Worm (Caenorhabditis elegans) whole organism, L4/young adult: Measurements from ENCODE around the gene srr-6.

Experiments used
- W03F9.2 ChIP-seq: fragments of 150-350 bp; optimal IDR thresholded peaks from 2 replicates; lab custom pipeline; 2014; ENCODE audit warnings: missing biosample characterization, missing genetic modification characterization
- dao-5 ChIP-seq: sonication (generic microtip); optimal IDR thresholded peaks from 2 replicates; lab custom pipeline; 2016; ENCODE audit warnings: missing genotype, missing genetic modification characterization, moderate library complexity, missing compliant biosample characterization
- him-1 ChIP-seq: sonication (generic microtip); optimal IDR thresholded peaks from 2 replicates; lab custom pipeline; 2016; ENCODE audit warnings: missing genotype, missing genetic modification reagents, missing genetic modification characterization, missing compliant biosample characterization

Gene srr-6

DNA sequence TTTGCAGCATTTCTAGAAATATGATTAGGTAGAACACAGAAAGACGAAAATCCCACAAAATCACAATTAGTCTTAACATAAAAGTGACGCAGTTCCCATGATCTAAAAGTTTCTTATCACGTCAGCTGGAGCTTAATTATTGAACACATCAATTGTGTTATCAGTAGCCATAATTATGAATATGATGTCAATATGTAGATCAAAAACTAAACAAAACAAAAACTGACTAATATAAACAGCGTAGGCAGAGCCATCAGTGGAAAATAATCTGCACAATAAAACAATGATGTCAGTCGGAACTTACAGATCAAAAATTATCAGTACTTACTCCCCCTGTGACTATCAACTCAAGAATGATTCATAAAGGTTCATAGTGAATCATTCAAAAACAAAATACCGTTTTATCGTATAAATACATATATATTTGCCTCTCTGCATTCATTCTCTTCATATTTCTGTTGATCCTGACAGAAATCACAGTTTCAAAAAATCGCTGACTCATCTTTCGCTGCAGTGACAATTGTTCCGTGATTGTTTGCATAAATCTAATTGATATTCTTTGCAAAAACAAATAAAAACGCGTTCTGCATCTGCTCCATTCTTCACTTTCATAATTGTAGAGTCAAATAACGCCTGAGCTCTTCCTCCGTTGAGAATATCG, at the start of gene srr-6:
Gene srr-6, plus strand, starts transcription at position 611 of the 661 bp plus-strand sequence.
- TF ChIP-seq W03F9.2 (tag; lab: Kevin White, UChicago) (no peak), dao-5 (no peak), him-1 (tag; lab: Kevin White, UChicago) (no peak)

DNA sequence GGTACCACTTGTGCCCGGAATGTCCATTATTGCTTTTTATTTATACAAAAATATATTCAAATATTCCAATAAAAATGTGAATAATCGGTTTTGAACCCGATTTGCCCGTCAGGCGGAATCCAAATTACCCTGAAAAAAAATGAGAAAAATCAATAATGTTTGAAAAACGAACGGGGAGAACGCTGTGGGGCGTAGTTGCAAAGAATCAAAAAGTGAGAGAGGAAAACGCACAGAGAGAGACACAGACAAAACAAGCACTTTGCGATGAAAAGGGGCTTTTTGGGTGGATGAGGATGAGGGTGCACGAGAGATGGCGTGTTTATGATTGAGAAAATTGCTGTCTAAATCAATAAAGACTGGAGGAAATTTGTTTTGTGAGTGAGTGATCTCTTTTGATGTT, 49.6 kb upstream of the srr-6 start, which contains the start of gene tam-1:
Gene tam-1, minus strand, starts transcription at position 135 of the 400 bp plus-strand sequence.
- TF ChIP-seq him-1 (tag; lab: Kevin White, UChicago): no peak
- no peak for TF ChIP-seq W03F9.2 (tag; lab: Kevin White, UChicago)
- no peak for TF ChIP-seq dao-5

DNA sequence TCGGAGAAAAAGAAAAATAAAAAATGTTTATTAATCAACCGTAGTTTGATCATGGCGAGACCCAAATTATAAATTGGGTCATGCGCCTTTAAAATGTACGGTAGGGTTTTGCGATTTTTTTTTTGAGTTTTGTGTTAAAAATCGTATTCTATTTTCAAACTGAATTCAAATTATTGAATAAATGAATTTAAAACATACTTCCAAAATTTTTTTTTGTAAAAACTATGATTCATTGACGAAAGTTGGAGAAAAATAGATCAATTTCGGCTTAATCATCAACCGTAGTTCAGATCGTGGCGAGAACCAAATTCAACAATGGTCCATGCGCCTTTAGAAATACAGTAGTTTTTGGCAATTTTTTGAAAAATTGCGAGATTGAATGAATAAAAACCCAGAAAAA, 49.0 kb upstream of the srr-6 start:
- no peak for TF ChIP-seq dao-5
- TF ChIP-seq him-1 (tag; lab: Kevin White, UChicago): no peak
- peak; percentile 39 for TF ChIP-seq W03F9.2 (tag; lab: Kevin White, UChicago)

DNA sequence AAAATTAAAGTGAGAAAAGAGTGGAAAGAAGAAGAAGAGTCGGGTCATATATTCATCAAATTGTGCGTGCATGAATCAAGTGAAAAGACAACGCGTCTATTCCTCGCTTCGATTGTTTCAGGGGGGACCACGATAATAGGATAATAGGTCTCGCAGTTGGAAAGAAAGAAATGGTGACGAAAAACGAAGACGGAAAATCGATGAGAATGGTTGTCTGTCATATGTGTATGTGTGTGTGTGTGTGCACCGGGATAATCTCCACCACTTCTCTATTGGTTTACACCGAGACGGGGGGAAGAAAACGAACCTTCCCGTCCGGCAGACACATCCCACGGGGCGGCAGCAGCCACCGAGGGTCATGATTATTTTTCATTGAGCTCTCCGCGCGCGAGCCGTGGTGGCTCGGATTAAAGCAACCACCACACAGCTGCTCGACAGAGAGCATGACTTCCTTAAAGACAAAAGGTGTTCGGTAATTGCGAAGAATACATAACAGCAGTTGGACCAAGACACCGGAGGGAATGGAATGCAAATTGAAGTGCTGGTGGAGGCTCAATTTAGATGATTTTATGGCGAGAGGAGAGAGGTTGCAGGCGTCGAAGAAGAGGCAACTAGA, 48.5 kb upstream of the srr-6 start:
- TF ChIP-seq him-1 (tag; lab: Kevin White, UChicago): no peak
- no peak for TF ChIP-seq W03F9.2 (tag; lab: Kevin White, UChicago)
- no peak for TF ChIP-seq dao-5

DNA sequence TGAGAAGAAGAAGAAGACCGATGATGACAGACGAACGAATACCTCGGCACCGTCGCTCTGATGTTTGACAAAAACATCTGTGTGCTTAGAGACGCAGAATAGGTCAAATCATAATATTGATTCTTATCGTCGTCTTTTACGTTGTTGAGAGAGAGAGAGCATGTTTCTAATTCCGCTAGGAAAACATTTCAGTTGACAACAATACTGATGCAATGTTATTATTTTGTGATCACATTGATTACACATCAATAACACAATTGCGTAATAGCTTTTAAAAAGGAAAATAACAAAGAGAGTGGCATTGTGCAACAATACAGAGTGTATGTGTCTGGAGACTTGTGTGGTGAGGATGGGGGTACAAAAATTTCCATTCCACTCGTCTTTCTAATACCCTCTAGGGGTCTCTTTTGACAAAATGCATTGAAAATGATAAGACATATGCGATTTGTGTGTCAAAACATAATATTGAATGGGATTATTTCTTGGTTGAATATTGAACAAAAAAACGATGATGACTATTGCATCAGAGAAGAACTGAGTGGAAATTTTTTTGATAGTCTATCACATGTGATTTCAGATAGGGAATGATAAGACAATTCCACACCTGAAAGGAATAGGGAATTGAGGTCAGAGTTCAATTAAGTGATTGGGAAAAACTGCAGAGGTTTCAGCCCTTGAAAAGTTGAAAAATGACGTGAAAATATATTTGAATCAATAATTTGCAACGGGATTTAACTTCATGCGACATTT, 47.8 kb upstream of the srr-6 start:
- TF ChIP-seq dao-5 (no peak), him-1 (tag; lab: Kevin White, UChicago) (no peak), W03F9.2 (tag; lab: Kevin White, UChicago) (no peak)

DNA sequence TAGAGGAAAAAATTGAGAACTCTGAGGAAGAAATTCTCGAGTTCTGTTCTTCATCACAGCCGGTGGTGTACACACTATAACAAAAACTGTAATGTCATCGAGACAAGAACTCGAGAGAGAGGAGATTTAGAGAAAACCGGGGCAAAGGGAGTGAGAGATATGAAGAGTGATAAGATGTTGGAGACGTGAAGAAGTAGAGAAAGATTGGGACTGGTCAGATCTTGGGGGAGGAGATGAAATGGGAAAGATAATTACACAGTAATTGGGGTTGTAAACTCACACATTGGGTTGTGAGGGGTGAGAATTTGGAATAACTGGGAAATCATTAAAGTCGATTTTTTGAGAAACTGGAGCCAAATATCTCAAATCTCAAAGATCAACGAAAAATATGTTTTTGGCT, 46.8 kb upstream of the srr-6 start:
- TF ChIP-seq W03F9.2 (tag; lab: Kevin White, UChicago) (no peak), dao-5 (no peak), him-1 (tag; lab: Kevin White, UChicago) (no peak)

DNA sequence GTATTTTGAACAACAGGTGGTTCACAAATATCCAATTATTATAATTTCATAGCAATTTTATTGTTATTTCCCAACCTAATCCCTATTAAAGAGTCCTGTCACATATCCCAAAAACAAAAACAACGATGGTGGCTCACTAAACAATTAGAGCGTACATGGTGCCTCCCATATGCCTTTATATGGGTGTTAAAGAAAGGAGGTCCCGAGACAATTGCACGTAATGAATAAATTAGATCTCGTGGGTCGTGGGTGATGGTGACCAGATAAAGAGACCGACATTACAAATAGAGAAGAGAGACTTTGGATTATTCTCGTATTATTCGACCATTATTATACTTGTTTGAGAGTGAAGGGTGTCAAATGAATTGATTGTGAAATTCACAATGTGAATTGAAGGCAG, 45.4 kb upstream of the srr-6 start:
- TF ChIP-seq W03F9.2 (tag; lab: Kevin White, UChicago) (no peak), him-1 (tag; lab: Kevin White, UChicago) (no peak), dao-5 (no peak)

DNA sequence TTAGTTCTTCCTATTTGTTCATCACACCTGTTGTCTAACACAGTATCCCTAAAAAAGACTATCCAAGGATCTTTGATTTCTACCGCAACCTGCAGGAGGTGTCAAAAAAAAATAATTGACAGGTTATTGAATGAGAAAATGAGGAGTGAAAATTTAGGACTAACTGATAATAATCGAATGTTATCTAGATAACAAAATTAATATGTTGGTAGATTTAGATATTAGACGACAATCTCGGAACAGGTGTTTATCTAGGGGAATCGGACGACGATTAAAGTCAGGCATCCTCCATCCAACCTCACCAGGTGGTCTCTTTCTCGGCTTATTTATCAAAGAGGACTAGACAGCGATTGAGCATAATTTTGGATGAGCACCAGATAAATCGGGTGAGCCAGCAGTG, 43.8 kb upstream of the srr-6 start:
- no peak for TF ChIP-seq dao-5
- TF ChIP-seq W03F9.2 (tag; lab: Kevin White, UChicago): no peak
- TF ChIP-seq him-1 (tag; lab: Kevin White, UChicago): no peak

DNA sequence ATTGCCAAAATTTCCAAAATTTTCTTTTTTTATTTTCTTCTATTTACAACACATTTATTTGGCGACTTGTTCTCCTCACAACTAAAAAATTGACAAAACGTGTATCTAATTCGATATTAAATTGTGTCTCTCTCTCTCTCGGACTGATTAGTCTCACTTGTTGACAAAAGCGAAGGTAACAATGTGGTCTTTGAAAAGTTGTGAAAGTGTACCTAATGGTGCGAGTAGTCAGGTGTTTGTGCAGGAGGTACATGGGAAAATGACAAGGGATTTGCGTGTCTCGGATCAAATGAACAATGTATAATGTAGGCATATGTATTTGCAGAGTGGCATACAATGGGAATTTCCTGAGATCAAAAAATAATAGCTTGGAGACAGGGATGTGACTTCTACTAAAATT, 43.1 kb upstream of the srr-6 start:
- TF ChIP-seq him-1 (tag; lab: Kevin White, UChicago) (no peak), dao-5 (no peak), W03F9.2 (tag; lab: Kevin White, UChicago) (no peak)

DNA sequence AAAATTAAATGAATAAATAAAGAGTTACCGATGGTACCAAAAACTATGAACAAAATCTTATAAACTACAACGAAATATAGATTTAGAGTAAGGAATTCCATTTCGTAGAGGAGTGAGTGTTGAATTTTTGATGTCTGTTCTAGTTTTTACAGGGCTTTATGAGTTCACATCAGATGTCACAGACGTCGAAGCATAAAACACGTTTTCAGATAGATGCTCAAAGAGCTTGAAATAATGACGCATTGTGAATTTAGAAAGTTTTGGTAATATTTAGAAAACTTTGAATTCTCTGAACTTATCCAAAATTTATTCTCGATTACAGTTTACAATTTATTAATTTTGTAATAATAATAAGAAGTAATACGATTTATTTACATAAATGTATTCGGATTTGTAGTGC, 39.7 kb upstream of the srr-6 start, which contains the start of gene srsx-9:
Gene srsx-9, minus strand, starts transcription at position 101 of the 400 bp plus-strand sequence.
- TF ChIP-seq him-1 (tag; lab: Kevin White, UChicago): no peak
- TF ChIP-seq dao-5: no peak
- TF ChIP-seq W03F9.2 (tag; lab: Kevin White, UChicago): no peak

DNA sequence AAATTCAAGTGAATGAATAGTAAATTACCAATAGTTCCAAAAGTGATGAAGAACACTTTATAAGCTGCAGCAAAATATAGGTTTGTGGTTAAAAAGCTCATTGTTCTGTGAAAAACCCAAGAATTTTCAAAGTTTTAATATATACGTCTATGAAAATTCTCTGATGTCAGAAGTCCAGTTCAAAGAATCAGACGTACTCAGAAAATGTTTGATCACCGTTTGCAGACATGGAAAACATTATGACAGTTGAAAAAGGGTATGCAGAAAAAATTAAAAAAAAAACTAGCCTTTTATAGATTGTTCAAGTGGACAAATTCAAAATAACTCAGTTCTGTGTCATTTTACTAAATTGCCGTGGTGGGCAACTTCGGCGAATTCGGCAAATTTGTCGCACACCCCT, 37.9 kb upstream of the srr-6 start, which contains the start of gene srsx-10:
Gene srsx-10, minus strand, starts transcription at position 101 of the 400 bp plus-strand sequence.
- no peak for TF ChIP-seq dao-5
- no peak for TF ChIP-seq him-1 (tag; lab: Kevin White, UChicago)
- no peak for TF ChIP-seq W03F9.2 (tag; lab: Kevin White, UChicago)

DNA sequence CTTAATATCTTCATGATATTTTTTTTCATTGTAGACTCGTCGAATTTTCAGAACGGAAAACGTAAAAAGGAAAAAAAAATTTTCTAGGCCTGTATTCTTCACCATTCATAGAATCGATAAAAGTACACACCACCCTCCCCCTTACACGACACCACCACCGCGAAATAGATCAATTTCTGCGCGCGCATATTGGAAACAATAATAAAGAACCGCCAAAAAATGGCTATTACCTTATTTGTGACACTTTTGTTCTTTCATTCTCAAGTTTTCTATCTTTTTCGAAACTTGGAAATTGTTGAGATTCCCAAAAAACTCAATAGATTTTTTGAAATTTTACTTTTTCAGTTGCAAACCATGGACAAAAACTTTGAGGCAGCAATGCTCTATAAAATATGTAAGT, 37.5 kb upstream of the srr-6 start, which contains the start of gene F26G5.1:
Gene F26G5.1, plus strand, starts transcription at position 339 of the 400 bp plus-strand sequence.
- TF ChIP-seq W03F9.2 (tag; lab: Kevin White, UChicago): no peak
- no peak for TF ChIP-seq him-1 (tag; lab: Kevin White, UChicago)
- no peak for TF ChIP-seq dao-5

DNA sequence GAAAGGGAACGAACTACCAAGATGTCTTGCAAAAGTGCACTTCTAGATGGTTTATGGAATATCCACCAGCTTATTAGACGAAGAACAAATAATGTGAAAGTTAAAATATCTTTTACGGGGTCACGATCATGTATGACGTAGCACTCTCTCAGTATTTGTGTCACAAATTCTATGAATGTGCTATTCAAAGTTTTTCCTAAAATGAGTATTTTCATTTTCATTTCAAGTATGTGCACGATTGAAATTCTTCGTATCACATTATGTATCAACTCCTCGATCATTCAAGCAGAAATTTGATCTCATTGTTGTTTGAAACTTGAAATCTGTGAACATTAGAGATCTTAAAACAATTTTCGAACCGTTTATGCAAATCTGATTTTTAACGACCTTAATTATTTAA, 35.1 kb upstream of the srr-6 start:
- TF ChIP-seq dao-5: no peak
- no peak for TF ChIP-seq him-1 (tag; lab: Kevin White, UChicago)

DNA sequence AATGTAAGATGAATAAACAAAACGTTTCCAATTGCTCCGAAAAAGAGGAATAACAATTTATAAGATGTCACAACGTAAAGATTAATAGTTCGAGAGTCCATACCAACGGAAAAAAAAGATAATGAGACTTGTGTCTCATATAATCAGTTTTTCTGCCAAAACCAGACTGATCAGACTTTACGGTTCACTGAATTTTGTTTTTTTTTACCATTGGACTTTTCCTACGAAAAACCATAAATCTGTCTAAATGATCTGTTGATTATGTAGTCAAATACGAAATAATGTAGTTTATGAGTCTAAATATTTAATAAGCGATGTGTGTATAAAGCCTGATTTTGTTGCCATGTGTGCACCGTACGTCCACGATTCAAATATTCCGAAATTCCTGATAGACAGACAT, 33.5 kb upstream of the srr-6 start, which contains the start of gene srsx-11:
Gene srsx-11, minus strand, starts transcription at position 101 of the 400 bp plus-strand sequence.
- TF ChIP-seq W03F9.2 (tag; lab: Kevin White, UChicago): no peak
- TF ChIP-seq dao-5: no peak
- TF ChIP-seq him-1 (tag; lab: Kevin White, UChicago): no peak
